Fruit fly (Drosophila melanogaster): ENCODE results near the gene eIF4E1.

The eIF4E1 gene

DNA sequence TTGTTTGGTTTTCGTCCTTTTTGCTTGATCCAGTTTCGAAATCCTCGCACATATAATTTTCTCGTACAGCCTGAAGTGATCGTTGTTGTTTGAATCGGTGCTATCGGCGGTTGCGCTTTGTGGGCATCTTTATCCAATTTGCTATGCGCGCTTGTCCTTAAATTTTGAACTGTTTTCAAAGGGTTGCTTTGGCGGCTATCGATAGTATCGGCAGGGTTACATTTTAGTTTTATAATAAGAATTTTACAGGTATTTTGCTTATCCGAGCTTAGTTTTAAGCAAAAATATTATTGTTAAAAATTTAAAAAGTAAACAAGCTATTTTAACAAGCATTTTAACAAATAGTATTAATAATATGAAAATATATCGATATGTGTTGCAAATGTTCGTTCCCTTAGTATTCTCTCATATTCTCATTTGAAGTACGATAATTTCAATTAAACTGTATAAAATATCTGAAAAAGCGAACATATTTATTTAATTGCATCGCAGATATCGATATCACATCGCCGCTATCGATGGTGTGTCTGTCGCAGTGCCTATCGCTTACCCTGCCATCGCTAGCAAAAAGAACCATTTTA, 35.3 kb downstream of the eIF4E1 start, which contains the start of the genes Klp67A and CG4452 (continued):
- TF ChIP-seq gce (GFP tag; IDR thresholded peaks at IDR 0.05): no peak
- no peak for TF ChIP-seq caup (GFP tag; optimal IDR thresholded peaks at IDR 0.05; ENCODE audit: severe bottlenecking)
- no peak for TF ChIP-seq CG15073 (GFP tag; optimal IDR thresholded peaks at IDR 0.05)
- TF ChIP-seq CG14860 (GFP tag; IDR thresholded peaks at IDR 0.05; ENCODE audit: partially characterized antibody): peak; percentile 94
- peak; percentile 63 for TF ChIP-seq dmrt11E (tag; optimal IDR thresholded peaks at IDR 0.05)
- TF ChIP-seq bab2 (GFP tag; optimal IDR thresholded peaks at IDR 0.05): peak; percentile 20
- peak; percentile 78; the same call in 2 of the 3 replicates for TF ChIP-seq CG17361 (GFP tag; IDR thresholded peaks at IDR 0.05)
- no peak for TF ChIP-seq Sox100B (GFP tag; optimal IDR thresholded peaks at IDR 0.05)
- no peak for TF ChIP-seq CG1832 (GFP tag; optimal IDR thresholded peaks at IDR 0.05)
- TF ChIP-seq ken (GFP tag; IDR thresholded peaks at IDR 0.05): 0 out of 3 replicates have a peak, but pooled peaks have one; percentile 5
- TF ChIP-seq fd3F (GFP tag; optimal IDR thresholded peaks at IDR 0.05): peak; percentile 11
- no peak for TF ChIP-seq CG11398 (GFP tag; optimal IDR thresholded peaks at IDR 0.05)
- peak; percentile 86 for TF ChIP-seq bbx (GFP tag; IDR thresholded peaks at IDR 0.05; ENCODE audit: partially characterized antibody)
- TF ChIP-seq sim (GFP tag; IDR thresholded peaks at IDR 0.05): no peak
- no peak for TF ChIP-seq Sox102F (GFP tag; optimal IDR thresholded peaks at IDR 0.05)
- TF ChIP-seq Xrp1 (GFP tag; IDR thresholded peaks at IDR 0.05): peak; percentile 23; the same call in 1 of the 2 replicates
- no peak for TF ChIP-seq Awh (GFP tag; IDR thresholded peaks at IDR 0.05)
- TF ChIP-seq CG13424 (tag; optimal IDR thresholded peaks at IDR 0.05): peak; percentile 54
- TF ChIP-seq NC2β (GFP tag; optimal IDR thresholded peaks at IDR 0.05): no peak
- no peak for TF ChIP-seq Meics (GFP tag; optimal IDR thresholded peaks at IDR 0.05)
- no peak for TF ChIP-seq CG16863 (GFP tag; optimal IDR thresholded peaks at IDR 0.05)
- peak; percentile 34 for TF ChIP-seq CG1602 (GFP tag; optimal IDR thresholded peaks at IDR 0.05)
- TF ChIP-seq CG2889 (GFP tag; IDR thresholded peaks at IDR 0.05): 0 out of 3 replicates have a peak, but pooled peaks have one; percentile 45
- no peak for TF ChIP-seq Mad (GFP tag; optimal IDR thresholded peaks at IDR 0.05)
- TF ChIP-seq psq (GFP tag; optimal IDR thresholded peaks at IDR 0.05): peak; percentile 99
- TF ChIP-seq Antp (GFP tag; optimal IDR thresholded peaks at IDR 0.05): no peak
- TF ChIP-seq trem (tag; optimal IDR thresholded peaks at IDR 0.05): peak; percentile 77
- no peak for TF ChIP-seq Camta (GFP tag; optimal IDR thresholded peaks at IDR 0.05)
- no peak for TF ChIP-seq Kr (GFP tag; optimal IDR thresholded peaks at IDR 0.05)
- TF ChIP-seq D (optimal IDR thresholded peaks at IDR 0.05): no peak
- TF ChIP-seq D (GFP tag; optimal IDR thresholded peaks at IDR 0.05): no peak
- TF ChIP-seq Hr51 (GFP tag; optimal IDR thresholded peaks at IDR 0.05): peak in 1 of 2 experiments; percentile 37
- TF ChIP-seq CrebB (tag; optimal IDR thresholded peaks at IDR 0.05): no peak
- no peak for TF ChIP-seq Ravus (GFP tag; IDR thresholded peaks at IDR 0.05)
- TF ChIP-seq slp2 (GFP tag; optimal IDR thresholded peaks at IDR 0.05): no peak
- TF ChIP-seq Adf1 (GFP tag; IDR thresholded peaks at IDR 0.05): no peak; the same call in 1 of the 2 replicates
- no peak for TF ChIP-seq Elba2 (GFP tag; optimal IDR thresholded peaks at IDR 0.05)
- TF ChIP-seq klu (GFP tag; IDR thresholded peaks at IDR 0.05): no peak
- no peak for TF ChIP-seq CG2199 (GFP tag; IDR thresholded peaks at IDR 0.05)
- peak; percentile 20 for TF ChIP-seq HmgZ (tag; optimal IDR thresholded peaks at IDR 0.05)
- TF ChIP-seq Spps (tag; optimal IDR thresholded peaks at IDR 0.05): peak; percentile 27
- TF ChIP-seq CG14710 (tag; optimal IDR thresholded peaks at IDR 0.05): peak; percentile 90
- no peak for TF ChIP-seq Eip74EF (GFP tag; optimal IDR thresholded peaks at IDR 0.05)
- no peak for TF ChIP-seq CG6254 (GFP tag; optimal IDR thresholded peaks at IDR 0.05)
- no peak for TF ChIP-seq sob (GFP tag; IDR thresholded peaks at IDR 0.05)
- TF ChIP-seq CG15479 (GFP tag; optimal IDR thresholded peaks at IDR 0.05): peak; percentile 27
- TF ChIP-seq CG10654 (GFP tag; optimal IDR thresholded peaks at IDR 0.05): peak; percentile 20
- no peak for TF ChIP-seq Atf-2 (GFP tag; optimal IDR thresholded peaks at IDR 0.05)
- TF ChIP-seq C15 (GFP tag; IDR thresholded peaks at IDR 0.05): no peak
- no peak for TF ChIP-seq CG10209 (GFP tag; optimal IDR thresholded peaks at IDR 0.05)
